Worm (Caenorhabditis elegans) whole organism, L4 larva: ENCODE results near the gene Y48A5A.1.

Source experiments
- ZK546.5 ChIP-seq, 2 experiments: sonication (generic microtip); optimal IDR thresholded peaks; 2 replicates each; lab custom pipeline; 2017; ENCODE audit warnings: missing biosample characterization in 2 of 2, missing genetic modification characterization in 2 of 2
- aha-1 ChIP-seq: fragments of 150-350 bp; peaks from one replicate; lab custom pipeline; 2014; ENCODE audit warnings: missing biosample characterization, missing genetic modification characterization
- ceh-82 ChIP-seq: sonication (generic microtip); optimal IDR thresholded peaks from 2 replicates; lab custom pipeline; 2017; ENCODE audit warnings: missing biosample characterization, missing genetic modification characterization
- hif-1 ChIP-seq, 2 experiments: sonication (generic microtip); optimal IDR thresholded peaks; 2 replicates each; lab custom pipeline; 2016 to 2017; ENCODE audit warnings: missing compliant biosample characterization in 2 of 2, missing genetic modification characterization in 2 of 2, missing genetic modification reagents in 2 of 2, missing genotype in 2 of 2, mild to moderate bottlenecking in 1 of 2
- hlh-11 ChIP-seq: fragments of 200-800 bp; sonication (Bioruptor generic); optimal IDR thresholded peaks from 2 replicates; lab custom pipeline; 2018; ENCODE audit warnings: mild to moderate bottlenecking, missing genetic modification characterization, missing compliant biosample characterization
- lir-3 ChIP-seq: sonication (generic microtip); optimal IDR thresholded peaks from 2 replicates; lab custom pipeline; 2016; ENCODE audit warnings: mild to moderate bottlenecking, missing genetic modification characterization, missing compliant biosample characterization
- mep-1 ChIP-seq: fragments of 150-350 bp; sonication (generic microtip); optimal IDR thresholded peaks from 3 replicates; lab custom pipeline; 2014; ENCODE audit warnings: missing biosample characterization, missing genetic modification characterization
- nhr-28 ChIP-seq: fragments of 150-350 bp; optimal IDR thresholded peaks from 2 replicates; lab custom pipeline; 2014; ENCODE audit warnings: missing biosample characterization, missing genetic modification characterization
- nhr-48 ChIP-seq: sonication (generic microtip); optimal IDR thresholded peaks from 2 replicates; lab custom pipeline; 2016; ENCODE audit warnings: mild to moderate bottlenecking, missing genetic modification characterization, missing compliant biosample characterization
- nhr-77 ChIP-seq: fragments of 150-350 bp; optimal IDR thresholded peaks from 2 replicates; lab custom pipeline; 2014; ENCODE audit warnings: missing biosample characterization, missing genetic modification characterization
- saeg-2 ChIP-seq: fragments of 200-800 bp; sonication (Bioruptor generic); IDR thresholded peaks from 2 replicates; pipeline ENCODE4 v1.3.6; 2022; ENCODE audit warnings: missing genetic modification reagents, missing genetic modification characterization, missing compliant biosample characterization
- skn-1 ChIP-seq: fragments of 150-350 bp; optimal IDR thresholded peaks from 2 replicates; lab custom pipeline; 2014; ENCODE audit warnings: missing biosample characterization, missing genetic modification characterization
- vab-7 ChIP-seq: fragments of 200-800 bp; sonication (Bioruptor generic); IDR thresholded peaks from 2 replicates; pipeline ENCODE4 v1.3.6; 2022; ENCODE audit warnings: missing genetic modification reagents, missing genetic modification characterization, missing compliant biosample characterization
- ztf-11 ChIP-seq: fragments of 150-350 bp; optimal IDR thresholded peaks from 2 replicates; lab custom pipeline; 2014; ENCODE audit warnings: missing biosample characterization, missing genetic modification characterization

DNA sequence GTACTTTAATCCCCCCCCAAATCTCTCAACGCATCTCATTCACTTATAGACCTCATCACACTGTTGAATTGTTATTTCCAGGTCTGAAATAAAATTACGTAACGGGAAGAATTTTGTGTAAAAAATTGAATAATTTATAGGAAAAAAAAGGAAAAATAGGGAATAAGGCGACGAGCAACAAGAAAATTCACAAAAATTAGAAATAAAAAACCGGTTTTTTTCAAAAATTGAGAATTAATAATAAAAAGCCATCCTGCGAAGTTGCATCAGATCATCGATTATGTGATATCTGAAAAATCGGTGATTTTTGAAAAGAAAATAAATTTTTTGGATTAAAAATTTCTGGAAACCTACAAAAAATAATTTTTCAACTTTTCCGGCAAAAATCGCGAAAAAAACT is 43.6 kb downstream of the Y48A5A.1 start:
- no peak for TF ChIP-seq ceh-82 (tag; lab: Kevin White, UChicago)
- no peak for TF ChIP-seq mep-1
- TF ChIP-seq nhr-77 (tag; lab: Kevin White, UChicago): no peak
- no peak for TF ChIP-seq skn-1 (tag; lab: Kevin White, UChicago)
- no peak for TF ChIP-seq vab-7 (GFP tag; lab: Robert Waterston, UW)
- TF ChIP-seq nhr-48 (tag; lab: Kevin White, UChicago): no peak
- no peak for TF ChIP-seq nhr-28 (tag; lab: Kevin White, UChicago)
- no peak for TF ChIP-seq ztf-11
- TF ChIP-seq lir-3 (tag; lab: Kevin White, UChicago): no peak
- no peak for TF ChIP-seq ZK546.5 (tag; optimal IDR thresholded peaks at IDR 0.05; lab: Kevin White, UChicago)
- TF ChIP-seq aha-1: no peak
- no peak for TF ChIP-seq hif-1 (tag; optimal IDR thresholded peaks at IDR 0.05; lab: Kevin White, UChicago)
- no peak for TF ChIP-seq saeg-2 (GFP tag; lab: Robert Waterston, UW)
- no peak for TF ChIP-seq hlh-11 (tag; lab: Kevin White, UChicago)
